Fruit fly (Drosophila melanogaster) whole organism, adult: Measurements from ENCODE around the gene Gen.

Experiments
- CG11617 ChIP-seq: fragments of 200-800 bp; sonication (Bioruptor generic); optimal IDR thresholded peaks from 2 replicates; lab custom pipeline; 2017; ENCODE audit warnings: mild to moderate bottlenecking, missing biosample characterization, missing genetic modification reagents, missing genetic modification characterization
- CG7101 ChIP-seq: fragments of 200-800 bp; sonication (Bioruptor generic); optimal IDR thresholded peaks from 2 replicates; lab custom pipeline; 2018; ENCODE audit warnings: missing biosample characterization, mild to moderate bottlenecking, missing genetic modification characterization, moderate library complexity
- Hr96 ChIP-seq: fragments of 200-800 bp; sonication (Bioruptor generic); optimal IDR thresholded peaks from 2 replicates; lab custom pipeline; 2016; ENCODE audit warnings: missing biosample characterization, missing genetic modification characterization
- kay ChIP-seq: fragments of 200-800 bp; sonication (Bioruptor generic); peaks from one replicate; lab custom pipeline; 2016; ENCODE audit warnings: missing biosample characterization, missing genetic modification characterization, borderline replicate concordance
- toe ChIP-seq: fragments of 200-800 bp; sonication (Bioruptor generic); optimal IDR thresholded peaks from 2 replicates; lab custom pipeline; 2016; ENCODE audit warnings: missing biosample characterization, missing genetic modification characterization

DNA sequence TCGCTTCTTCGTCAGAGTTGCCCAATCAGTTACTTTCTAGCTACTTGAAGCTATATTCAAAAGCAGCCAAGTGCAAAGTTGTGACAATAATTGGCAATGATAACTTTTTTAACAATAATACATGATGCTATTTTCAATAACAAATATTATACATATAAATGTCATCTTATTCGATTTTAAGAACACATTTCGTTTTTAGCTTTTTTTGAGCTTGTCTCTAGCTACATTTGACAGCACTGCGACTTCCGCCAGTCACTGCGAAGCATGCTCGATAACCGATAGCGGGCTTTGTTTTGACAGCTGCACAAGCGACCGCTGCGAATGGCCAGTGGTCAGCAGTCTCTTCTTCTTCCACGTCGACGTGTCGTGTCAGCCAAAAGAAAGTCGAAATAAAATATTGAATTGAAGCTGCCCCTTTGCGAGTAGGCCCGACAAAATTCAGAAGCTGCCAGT, at the start of gene Gen, which contains the start of gene Srp54k:
- no peak for TF ChIP-seq Hr96 (GFP tag; lab: Kevin White, UChicago)
- peak; percentile 39 for TF ChIP-seq CG7101 (tag; lab: Kevin White, UChicago)
- no peak for TF ChIP-seq toe (GFP tag; lab: Kevin White, UChicago)
- peak; percentile 38 for TF ChIP-seq CG11617 (GFP tag; lab: Kevin White, UChicago)
- TF ChIP-seq kay (GFP tag; lab: Kevin White, UChicago), result no peak
